Fruit fly (Drosophila melanogaster) whole organism, prepupa: ENCODE measurements around the gene Hsp83.

Source experiments
- Blimp-1 ChIP-seq: fragments of 200-800 bp; sonication (Bioruptor generic); optimal IDR thresholded peaks from 3 replicates; lab custom pipeline; 2017; ENCODE audit warnings: missing biosample characterization, missing genetic modification characterization, mild to moderate bottlenecking, moderate library complexity, missing genetic modification reagents
- CG11294 ChIP-seq: fragments of 200-800 bp; sonication (Bioruptor generic); IDR thresholded peaks from 2 replicates; pipeline ENCODE4 v1.3.6; 2022; ENCODE audit warnings: missing biosample characterization, missing genetic modification characterization
- CG32006 ChIP-seq: fragments of 200-800 bp; sonication (Bioruptor generic); optimal IDR thresholded peaks from 3 replicates; lab custom pipeline; 2017; ENCODE audit warnings: missing biosample characterization, mild to moderate bottlenecking, missing genetic modification characterization
- CG3919 ChIP-seq: fragments of 200-800 bp; sonication (Bioruptor generic); optimal IDR thresholded peaks from 3 replicates; lab custom pipeline; 2016; ENCODE audit warnings: missing biosample characterization, missing genetic modification characterization
- Ets96B ChIP-seq: fragments of 200-800 bp; optimal IDR thresholded peaks from 2 replicates; lab custom pipeline; 2019; ENCODE audit warnings: missing biosample characterization, mild to moderate bottlenecking, missing genetic modification characterization, moderate library complexity
- fd59A ChIP-seq: fragments of 200-800 bp; sonication (Bioruptor generic); optimal IDR thresholded peaks from 2 replicates; lab custom pipeline; 2017; ENCODE audit warnings: missing biosample characterization, mild to moderate bottlenecking, missing genetic modification characterization, missing genetic modification reagents
- topi ChIP-seq: fragments of 200-800 bp; sonication (Bioruptor generic); optimal IDR thresholded peaks from 3 replicates; lab custom pipeline; 2016; ENCODE audit warnings: missing biosample characterization, missing genetic modification characterization

Gene Hsp83

DNA sequence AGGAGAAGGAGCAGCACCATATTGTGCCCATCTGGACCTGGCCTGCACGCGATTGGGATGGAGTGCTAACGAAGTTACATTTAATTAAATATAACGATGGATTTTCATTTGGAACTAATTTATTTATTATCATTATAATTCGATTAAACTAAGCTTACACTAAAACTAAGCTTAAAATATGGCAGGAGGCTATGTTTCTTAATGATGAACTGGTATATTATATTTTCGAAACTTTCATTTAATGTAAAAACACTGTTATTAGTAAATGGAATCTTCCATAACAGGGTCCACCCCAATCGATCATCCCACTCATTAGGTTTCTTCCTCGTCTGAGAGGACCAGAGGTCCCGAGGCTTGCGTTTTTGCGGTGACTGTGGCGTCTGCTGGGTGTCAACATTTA, 52.4 kb downstream of the Hsp83 start (continued):
- TF ChIP-seq CG3919 (GFP tag; lab: Kevin White, UChicago) (peak; percentile 78), topi (GFP tag; lab: Kevin White, UChicago) (peak; percentile 83), Blimp-1 (GFP tag; lab: Kevin White, UChicago) (peak; percentile 47), Ets96B (tag; lab: Kevin White, UChicago) (peak; percentile 92), fd59A (peak; percentile 90), CG32006 (GFP tag; lab: Kevin White, UChicago) (peak; percentile 50), CG11294 (GFP tag; lab: Robert Waterston, UW) (no peak)
